Worm (Caenorhabditis elegans): ENCODE results near the gene F44E2.10.

DNA sequence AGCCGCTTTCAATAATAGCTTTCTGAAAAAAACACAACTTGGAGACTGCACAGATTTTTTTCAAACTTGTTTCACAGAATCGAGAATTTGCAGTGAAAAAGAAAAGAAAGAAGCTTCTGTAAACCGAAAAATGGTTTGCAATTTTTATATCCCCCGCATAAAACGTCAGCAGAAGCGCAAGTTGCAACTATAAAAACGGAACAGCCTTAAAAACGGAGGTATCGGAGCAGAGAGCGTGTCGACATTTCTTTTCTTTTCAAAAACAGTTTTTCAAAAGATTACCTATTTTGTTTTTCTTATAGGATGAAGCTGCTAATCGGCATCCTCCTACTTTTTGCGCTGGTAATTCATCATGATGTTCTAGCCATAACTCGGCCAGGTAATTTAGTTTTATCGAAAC is 21.1 kb upstream of the F44E2.10 start, which contains the start of gene plg-1:
- TF ChIP-seq lsy-2 (tag; optimal IDR thresholded peaks at IDR 0.05), result no peak
- TF ChIP-seq nhr-237 (tag; optimal IDR thresholded peaks at IDR 0.05), result no peak
- TF ChIP-seq ces-1 (GFP tag; optimal IDR thresholded peaks at IDR 0.05), result no peak
- TF ChIP-seq zag-1 (tag; optimal IDR thresholded peaks at IDR 0.05), result no peak
